Worm (Caenorhabditis elegans) whole organism, L4 larva: ENCODE measurements around the gene emb-8.
A peak's percentile ranks its signal among the peaks of the same experiment; 100 is the strongest.

Experiments
- daf-19 ChIP-seq: fragments of 200-800 bp; sonication (Bioruptor generic); conservative IDR thresholded peaks from 2 replicates; pipeline ENCODE4 v1.3.6; 2022; ENCODE audit warnings: missing genetic modification characterization, missing compliant biosample characterization
- egl-27 ChIP-seq: sonication (generic microtip); optimal IDR thresholded peaks from 3 replicates; lab custom pipeline; 2017; ENCODE audit warnings: missing biosample characterization, missing genetic modification reagents, missing genetic modification characterization
- fkh-10 ChIP-seq: fragments of 150-350 bp; optimal IDR thresholded peaks from 2 replicates; lab custom pipeline; 2014; ENCODE audit warnings: missing biosample characterization, missing genetic modification reagents, missing genetic modification characterization
- fos-1 ChIP-seq: fragments of 150-350 bp; optimal IDR thresholded peaks from 2 replicates; lab custom pipeline; 2014; ENCODE audit warnings: missing biosample characterization, missing genetic modification characterization
- lin-38 ChIP-seq: fragments of 200-800 bp; sonication (Bioruptor generic); IDR thresholded peaks from 2 replicates; pipeline ENCODE4 v1.3.6; 2022; ENCODE audit warnings: missing genetic modification reagents, missing genetic modification characterization, missing compliant biosample characterization
- mxl-2 ChIP-seq: fragments of 200-800 bp; sonication (Bioruptor generic); conservative IDR thresholded peaks from 2 replicates; pipeline ENCODE4 v1.3.6; 2022; ENCODE audit warnings: missing genetic modification reagents, missing genetic modification characterization, missing compliant biosample characterization
- nhr-11 ChIP-seq: fragments of 150-350 bp; optimal IDR thresholded peaks from 2 replicates; lab custom pipeline; 2014; ENCODE audit warnings: missing biosample characterization, missing genetic modification characterization
- nhr-6 ChIP-seq: fragments of 150-350 bp; optimal IDR thresholded peaks from 2 replicates; lab custom pipeline; 2014; ENCODE audit warnings: missing biosample characterization, missing genetic modification characterization
- pha-4 ChIP-seq, 2 experiments: fragments of 150-350 bp in 1 of 2; fragments of 200-800 bp in 1 of 2; sonication (Bioruptor generic) in 1 of 2; IDR thresholded peaks in 1 of 2; optimal IDR thresholded peaks in 1 of 2; 2 replicates each; pipeline versions ENCODE4 v1.3.6 to Lab custom; 2014 to 2022; ENCODE audit warnings: missing genetic modification characterization in 2 of 2, missing genetic modification reagents in 2 of 2, missing biosample characterization in 1 of 2, missing compliant biosample characterization in 1 of 2
- skn-1 ChIP-seq: fragments of 150-350 bp; optimal IDR thresholded peaks from 2 replicates; lab custom pipeline; 2014; ENCODE audit warnings: missing biosample characterization, missing genetic modification characterization
- unc-62 ChIP-seq, 3 experiments: fragments of 150-350 bp in 1 of 3; sonication (generic microtip); optimal IDR thresholded peaks in 2 of 3; peaks in 1 of 3; 1 replicate in 1 of 3; 2 replicates in 2 of 3; lab custom pipeline; 2014 to 2017; ENCODE audit warnings: missing biosample characterization in 3 of 3, missing genetic modification characterization in 3 of 3, missing genetic modification reagents in 3 of 3, missing genotype in 1 of 3
- zag-1 ChIP-seq: fragments of 150-350 bp; optimal IDR thresholded peaks from 2 replicates; lab custom pipeline; 2014; ENCODE audit warnings: missing biosample characterization, missing genetic modification characterization
- zfp-3 ChIP-seq: fragments of 200-800 bp; sonication (Bioruptor generic); conservative IDR thresholded peaks from 2 replicates; pipeline ENCODE4 v1.3.6; 2022; ENCODE audit warnings: missing genetic modification reagents, missing genetic modification characterization, missing compliant biosample characterization
- ztf-7 ChIP-seq: fragments of 150-350 bp; optimal IDR thresholded peaks from 2 replicates; lab custom pipeline; 2014; ENCODE audit warnings: missing biosample characterization, missing genetic modification characterization

ce11 chrIII:5214162-5214561 is 14.7 kb upstream of the emb-8 start:
- no peak for TF ChIP-seq zag-1
- TF ChIP-seq fkh-10 (GFP tag; lab: Kevin White, UChicago) = no peak
- no peak for TF ChIP-seq lin-38 (GFP tag; lab: Robert Waterston, UW)
- no peak for TF ChIP-seq pha-4 (GFP tag; IDR thresholded peaks at IDR 0.05; lab: Robert Waterston, UW)
- no peak for TF ChIP-seq pha-4 (tag; optimal IDR thresholded peaks at IDR 0.05; lab: Kevin White, UChicago)
- no peak for TF ChIP-seq zfp-3 (GFP tag; lab: Robert Waterston, UW)
- TF ChIP-seq nhr-6 (tag; lab: Kevin White, UChicago) = no peak
- TF ChIP-seq nhr-11 (tag; lab: Kevin White, UChicago) = no peak
- TF ChIP-seq mxl-2 (GFP tag; lab: Robert Waterston, UW) = no peak
- peak in 1 of 2 experiments; percentile 90 for TF ChIP-seq unc-62 (GFP tag; optimal IDR thresholded peaks at IDR 0.05 in 1 of 2; lab: Kevin White, UChicago)
- TF ChIP-seq unc-62 (tag; optimal IDR thresholded peaks at IDR 0.05; lab: Kevin White, UChicago) = no peak
- TF ChIP-seq fos-1 = no peak
- no peak for TF ChIP-seq ztf-7 (tag; lab: Kevin White, UChicago)
- TF ChIP-seq daf-19 = no peak
- no peak for TF ChIP-seq skn-1 (tag; lab: Kevin White, UChicago)
- TF ChIP-seq egl-27 = no peak
